Worm (Caenorhabditis elegans) whole organism, late embryonic: ENCODE data around the gene F55D10.4.

Experiments used
- ama-1 ChIP-seq: fragments of 150-350 bp; optimal IDR thresholded peaks from 2 replicates; lab custom pipeline; 2014
- dmd-4 ChIP-seq: sonication (generic microtip); optimal IDR thresholded peaks from 2 replicates; lab custom pipeline; 2016; ENCODE audit warnings: borderline replicate concordance, missing genetic modification characterization, missing compliant biosample characterization
- madf-2 ChIP-seq: sonication (generic microtip); optimal IDR thresholded peaks from 2 replicates; lab custom pipeline; 2017; ENCODE audit warnings: missing genetic modification characterization, missing compliant biosample characterization
- nhr-11 ChIP-seq: fragments of 150-350 bp; optimal IDR thresholded peaks from 2 replicates; lab custom pipeline; 2014; ENCODE audit warnings: missing biosample characterization, missing genetic modification characterization
- pqm-1 ChIP-seq: sonication (generic microtip); optimal IDR thresholded peaks from 2 replicates; lab custom pipeline; 2016; ENCODE audit warnings: missing genetic modification characterization, missing compliant biosample characterization
- rnt-1 ChIP-seq: sonication (generic microtip); optimal IDR thresholded peaks from 2 replicates; lab custom pipeline; 2016; ENCODE audit warnings: missing genetic modification characterization, missing compliant biosample characterization

DNA sequence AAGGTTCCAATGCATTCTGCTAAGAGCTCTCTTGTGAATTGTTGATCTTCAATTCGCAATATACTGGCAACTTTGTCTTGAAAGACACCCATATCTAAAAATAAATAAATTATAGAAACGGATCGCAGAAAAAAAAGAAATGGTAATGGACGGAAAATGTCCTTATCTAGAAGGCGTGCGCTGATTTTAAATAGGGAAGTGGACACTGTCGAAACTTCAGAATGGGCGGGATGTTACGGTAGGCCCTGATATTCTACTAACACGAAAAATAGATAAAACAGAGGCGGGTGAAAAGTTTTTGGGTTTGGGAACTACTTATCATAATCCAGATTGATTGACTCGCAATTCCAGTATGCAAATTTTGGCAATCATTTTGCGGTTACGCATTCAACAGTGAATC, 15.6 kb downstream of the F55D10.4 start, which contains the start of gene aqp-8:
- TF ChIP-seq madf-2 (no peak), rnt-1 (tag; lab: Kevin White, UChicago) (no peak), nhr-11 (no peak), ama-1 (lab: Kevin White, UChicago) (no peak), dmd-4 (tag; lab: Kevin White, UChicago) (no peak), pqm-1 (tag; lab: Kevin White, UChicago) (no peak)
